Worm (Caenorhabditis elegans): ENCODE measurements around the gene tos-1.

The tos-1 gene

DNA sequence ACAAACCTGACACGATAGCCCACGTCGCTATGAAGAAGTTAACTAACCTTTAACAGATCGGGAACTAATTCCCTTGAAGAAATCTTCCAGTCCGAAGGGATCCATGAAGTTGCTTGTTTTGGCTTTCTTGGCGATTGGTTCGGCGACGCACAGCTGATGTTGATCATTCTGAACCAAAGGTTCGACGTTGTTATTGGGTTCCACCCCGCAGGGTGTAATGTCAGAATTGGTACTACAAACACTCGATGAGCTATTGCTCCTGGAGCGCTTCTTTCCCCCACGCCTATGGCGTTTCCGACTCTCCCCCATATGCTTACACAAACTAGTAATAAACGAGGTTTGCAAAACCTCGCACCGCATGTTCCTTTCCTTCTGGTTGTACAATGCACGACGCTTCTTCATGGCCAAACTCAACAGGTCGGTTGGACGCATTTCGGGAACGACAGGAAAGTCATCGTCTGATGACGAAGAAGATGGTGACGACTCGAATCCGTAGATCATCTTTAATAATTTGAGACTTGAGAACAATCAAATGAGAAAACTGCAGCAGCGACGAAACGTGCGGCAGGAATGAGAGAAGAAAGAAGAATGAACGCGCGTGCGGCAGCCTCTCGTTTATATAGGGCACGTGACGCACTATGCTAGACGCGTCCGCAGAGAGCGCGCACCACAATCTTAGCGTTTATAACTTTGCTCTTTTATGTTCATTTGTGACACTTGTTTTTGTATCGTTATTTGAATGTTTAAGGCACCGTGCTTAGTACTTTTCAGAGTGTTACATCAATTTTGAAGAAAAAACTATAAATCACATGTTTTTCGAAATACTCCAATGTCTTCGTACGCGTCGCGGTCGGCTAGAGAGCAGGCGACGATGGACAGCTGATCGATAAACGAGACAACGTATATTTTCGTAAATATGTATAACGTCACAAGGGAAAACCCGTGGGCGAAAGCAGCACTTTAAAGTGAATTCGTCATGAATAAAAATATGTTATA lies at the start of gene tos-1:
TSS of gene tos-1 (minus strand) at position 575 of the 996 bp plus-strand sequence.
- no peak for TF ChIP-seq ceh-32 (tag; optimal IDR thresholded peaks at IDR 0.05; ENCODE audit: poor library complexity)
- peak; percentile 90 for TF ChIP-seq vab-7 (GFP tag; IDR thresholded peaks at IDR 0.05)
- TF ChIP-seq dmd-6 (GFP tag; IDR thresholded peaks at IDR 0.05): peak; percentile 99
- TF ChIP-seq dve-1 (tag; optimal IDR thresholded peaks at IDR 0.05; ENCODE audit: insufficient read depth): peak; percentile 95
- peak; percentile 49 for TF ChIP-seq aly-2 (tag; optimal IDR thresholded peaks at IDR 0.05)
- TF ChIP-seq mdt-29 (GFP tag; IDR thresholded peaks at IDR 0.05): peak; percentile 98
- peak; percentile 91 for TF ChIP-seq lin-13 (GFP tag; optimal IDR thresholded peaks at IDR 0.05)
- peak; percentile 64 for TF ChIP-seq F49E8.2 (tag; optimal IDR thresholded peaks at IDR 0.05; ENCODE audit: borderline replicate concordance)
- no peak for TF ChIP-seq nhr-111 (GFP tag; optimal IDR thresholded peaks at IDR 0.05)
- TF ChIP-seq lin-38 (GFP tag; IDR thresholded peaks at IDR 0.05): peak; percentile 84
- peak; percentile 91 for TF ChIP-seq lin-29 (GFP tag; IDR thresholded peaks at IDR 0.05)
- TF ChIP-seq hmg-1.1 (GFP tag; IDR thresholded peaks at IDR 0.05): peak; percentile 98
- peak; percentile 60; the same call in 1 of the 2 replicates for TF ChIP-seq dmd-9 (GFP tag; IDR thresholded peaks at IDR 0.05)
- TF ChIP-seq nhr-25 (tag; optimal IDR thresholded peaks at IDR 0.05; ENCODE audit: borderline replicate concordance, insufficient read depth): peak; percentile 96
- peak; percentile 96 for TF ChIP-seq T26A8.4 (GFP tag; IDR thresholded peaks at IDR 0.05)
- TF ChIP-seq rbr-2 (tag; optimal IDR thresholded peaks at IDR 0.05): peak; percentile 98
- peak; percentile 95 for TF ChIP-seq F37D6.2 (tag; optimal IDR thresholded peaks at IDR 0.05)
- no peak for TF ChIP-seq attf-4 (tag; optimal IDR thresholded peaks at IDR 0.05)
- TF ChIP-seq egl-27 (tag; optimal IDR thresholded peaks at IDR 0.05): no peak
- peak; percentile 95 for TF ChIP-seq mxl-3 (GFP tag; optimal IDR thresholded peaks at IDR 0.05)
- peak in 1 of 2 experiments; percentile 56 for TF ChIP-seq ZK546.5 (tag; optimal IDR thresholded peaks at IDR 0.05)
- TF ChIP-seq duxl-1 (tag; optimal IDR thresholded peaks at IDR 0.05; ENCODE audit: poor library complexity): peak; percentile 68
- TF ChIP-seq hlh-11 (tag; optimal IDR thresholded peaks at IDR 0.05): peak; percentile 100
- peak; percentile 58 for TF ChIP-seq unc-130 (GFP tag; optimal IDR thresholded peaks at IDR 0.05)
- no peak for TF ChIP-seq R02D3.7 (tag; optimal IDR thresholded peaks at IDR 0.05)
- peak; percentile 94 for TF ChIP-seq jun-1 (tag; optimal IDR thresholded peaks at IDR 0.05)
- peak; percentile 48 to 90; a peak in 1 of 4 replicates for TF ChIP-seq madf-5 (GFP tag; IDR thresholded peaks at IDR 0.05)
- no peak for TF ChIP-seq ceh-62 (tag; optimal IDR thresholded peaks at IDR 0.05)
- TF ChIP-seq hif-1 (tag; optimal IDR thresholded peaks at IDR 0.05): peak; percentile 92 to 96
- TF ChIP-seq lsy-2 (tag; optimal IDR thresholded peaks at IDR 0.05): peak; percentile 91 to 93
- peak; percentile 80 for TF ChIP-seq ztf-7 (tag; optimal IDR thresholded peaks at IDR 0.05)
- peak; percentile 82 for TF ChIP-seq zag-1 (tag; optimal IDR thresholded peaks at IDR 0.05)
- TF ChIP-seq ama-1 (optimal IDR thresholded peaks at IDR 0.05): peak; percentile 100
- peak; percentile 96 for TF ChIP-seq nhr-42 (GFP tag; IDR thresholded peaks at IDR 0.05)
- peak; percentile 98 for TF ChIP-seq madf-9 (GFP tag; conservative IDR thresholded peaks at IDR 0.05)
- TF ChIP-seq cey-2 (tag; optimal IDR thresholded peaks at IDR 0.05; ENCODE audit: borderline replicate concordance, insufficient read depth): peak; percentile 43
- TF ChIP-seq ztf-11 (tag; optimal IDR thresholded peaks at IDR 0.05): no peak
- TF ChIP-seq daf-19 (GFP tag; conservative IDR thresholded peaks at IDR 0.05): peak; percentile 87
- no peak for TF ChIP-seq F26F4.8 (GFP tag; conservative IDR thresholded peaks at IDR 0.05)
- TF ChIP-seq daf-12 (tag; optimal IDR thresholded peaks at IDR 0.05): no peak
- peak; percentile 95 for TF ChIP-seq gei-8 (GFP tag; optimal IDR thresholded peaks at IDR 0.05)
- TF ChIP-seq unc-62 (GFP tag; optimal IDR thresholded peaks at IDR 0.05 in 1 of 2): peak; percentile 37 to 100
- peak; percentile 70 for TF ChIP-seq unc-62 (tag; optimal IDR thresholded peaks at IDR 0.05)
- peak; percentile 97 for TF ChIP-seq nhr-28 (tag; optimal IDR thresholded peaks at IDR 0.05)
- TF ChIP-seq daf-8 (GFP tag; IDR thresholded peaks at IDR 0.05): 0 out of 2 replicates have a peak, but pooled peaks have one; percentile 62
- no peak for TF ChIP-seq ZK337.2 (GFP tag; IDR thresholded peaks at IDR 0.05)
- peak; percentile 95 for TF ChIP-seq saeg-2 (GFP tag; IDR thresholded peaks at IDR 0.05)

All from whole organism, L4 larva.